Fruit fly (Drosophila melanogaster) whole organism, embryonic: ENCODE measurements around the gene Cks85A.
A peak's percentile ranks its signal among the peaks of the same experiment; 100 is the strongest.

Source experiments
- CG10431 ChIP-seq: fragments of 200-800 bp; sonication (Bioruptor generic); optimal IDR thresholded peaks from 3 replicates; lab custom pipeline; 2018; ENCODE audit warnings: missing biosample characterization, mild to moderate bottlenecking, missing genetic modification characterization
- CG10543 ChIP-seq: fragments of 200-800 bp; sonication (Bioruptor generic); optimal IDR thresholded peaks from 3 replicates; lab custom pipeline; 2017; ENCODE audit warnings: missing biosample characterization, mild to moderate bottlenecking, missing genetic modification characterization, moderate library complexity
- CG11456 ChIP-seq: fragments of 200-800 bp; sonication (Bioruptor generic); IDR thresholded peaks from 3 replicates; pipeline ENCODE4 v1.3.6; 2022; ENCODE audit warnings: missing biosample characterization, missing genetic modification characterization
- CG11696 ChIP-seq: fragments of 200-800 bp; sonication (Bioruptor generic); IDR thresholded peaks from 2 replicates; pipeline ENCODE4 v1.3.6; 2022; ENCODE audit warnings: missing biosample characterization, missing genetic modification characterization
- CG12219 ChIP-seq: fragments of 200-800 bp; sonication (Bioruptor generic); optimal IDR thresholded peaks from 3 replicates; lab custom pipeline; 2018; ENCODE audit warnings: missing biosample characterization, mild to moderate bottlenecking, missing genetic modification characterization
- CG13296 ChIP-seq: fragments of 200-800 bp; sonication (Bioruptor generic); optimal IDR thresholded peaks from 3 replicates; lab custom pipeline; 2018; ENCODE audit warnings: missing biosample characterization, mild to moderate bottlenecking, missing genetic modification characterization
- CG14860 ChIP-seq: fragments of 200-800 bp; sonication (Bioruptor generic); IDR thresholded peaks from 3 replicates; pipeline ENCODE4 v1.3.6; 2022; ENCODE audit warnings: missing biosample characterization, missing genetic modification characterization; ENCODE audit not compliant: partially characterized antibody
- CG14965 ChIP-seq: fragments of 200-800 bp; sonication (Bioruptor generic); optimal IDR thresholded peaks from 2 replicates; lab custom pipeline; 2016; ENCODE audit warnings: missing biosample characterization, missing genetic modification characterization, borderline replicate concordance
- CG17186 ChIP-seq: fragments of 200-800 bp; sonication (Bioruptor generic); optimal IDR thresholded peaks from 3 replicates; lab custom pipeline; 2017; ENCODE audit warnings: missing biosample characterization, missing genetic modification reagents, missing genetic modification characterization
- CG17612 ChIP-seq: fragments of 200-800 bp; sonication (Bioruptor generic); IDR thresholded peaks from 2 replicates; pipeline ENCODE4 v1.3.6; 2022; ENCODE audit warnings: missing biosample characterization, missing genetic modification characterization
- CG18599 ChIP-seq: fragments of 200-800 bp; sonication (Bioruptor generic); optimal IDR thresholded peaks from 3 replicates; lab custom pipeline; 2017; ENCODE audit warnings: missing biosample characterization, missing genetic modification characterization, mild to moderate bottlenecking, moderate library complexity, missing genetic modification reagents
- CG3838 ChIP-seq: fragments of 200-800 bp; sonication (Bioruptor generic); optimal IDR thresholded peaks from 3 replicates; lab custom pipeline; 2016; ENCODE audit warnings: missing biosample characterization, missing genetic modification characterization
- CG3995 ChIP-seq: fragments of 200-800 bp; sonication (Bioruptor generic); optimal IDR thresholded peaks from 3 replicates; lab custom pipeline; 2016; ENCODE audit warnings: missing biosample characterization, missing genetic modification characterization
- CG42726 ChIP-seq: fragments of 200-800 bp; sonication (Bioruptor generic); IDR thresholded peaks from 2 replicates; pipeline ENCODE4 v1.3.6; 2022; ENCODE audit warnings: missing biosample characterization, missing genetic modification characterization; ENCODE audit not compliant: partially characterized antibody
- CG4328 ChIP-seq: fragments of 200-800 bp; sonication (Bioruptor generic); optimal IDR thresholded peaks from 3 replicates; lab custom pipeline; 2017; ENCODE audit warnings: missing biosample characterization, missing genetic modification reagents, missing genetic modification characterization
- CG43689 ChIP-seq: fragments of 200-800 bp; sonication (Bioruptor generic); IDR thresholded peaks from 2 replicates; pipeline ENCODE4 v1.3.6; 2022; ENCODE audit warnings: missing biosample characterization, missing genetic modification characterization
- CG6654 ChIP-seq: fragments of 200-800 bp; sonication (Bioruptor generic); optimal IDR thresholded peaks from 2 replicates; lab custom pipeline; 2017; ENCODE audit warnings: missing biosample characterization, mild to moderate bottlenecking, missing genetic modification characterization
- CG9817 ChIP-seq: fragments of 200-800 bp; sonication (Bioruptor generic); optimal IDR thresholded peaks from 2 replicates; lab custom pipeline; 2018; ENCODE audit warnings: missing biosample characterization, mild to moderate bottlenecking, missing genetic modification characterization, moderate library complexity
- CG9876 ChIP-seq: fragments of 200-800 bp; sonication (Bioruptor generic); optimal IDR thresholded peaks from 2 replicates; lab custom pipeline; 2016; ENCODE audit warnings: missing biosample characterization, missing genetic modification characterization
- Doc2 ChIP-seq: fragments of 200-800 bp; sonication (Bioruptor generic); IDR thresholded peaks from 2 replicates; pipeline ENCODE4 v1.3.6; 2022; ENCODE audit warnings: missing biosample characterization, missing genetic modification characterization
- Doc3 ChIP-seq: fragments of 200-800 bp; sonication (Bioruptor generic); IDR thresholded peaks from 3 replicates; pipeline ENCODE4 v1.3.6; 2022; ENCODE audit warnings: missing biosample characterization, missing genetic modification characterization; ENCODE audit not compliant: partially characterized antibody
- MESR4 ChIP-seq: fragments of 200-800 bp; sonication (Bioruptor generic); optimal IDR thresholded peaks from 2 replicates; lab custom pipeline; 2018; ENCODE audit warnings: missing biosample characterization, mild to moderate bottlenecking, missing genetic modification characterization, moderate library complexity
- NC2α ChIP-seq: fragments of 200-800 bp; sonication (Bioruptor generic); optimal IDR thresholded peaks from 2 replicates; lab custom pipeline; 2016; ENCODE audit warnings: missing biosample characterization, missing genetic modification characterization
- Sin3A ChIP-seq: fragments of >200 bp; optimal IDR thresholded peaks from 2 replicates; lab custom pipeline; 2018
- Vsx1 ChIP-seq: fragments of 200-800 bp; sonication (Bioruptor generic); optimal IDR thresholded peaks from 2 replicates; lab custom pipeline; 2017; ENCODE audit warnings: missing biosample characterization, mild to moderate bottlenecking, missing genetic modification characterization, missing genetic modification reagents
- amos ChIP-seq: fragments of 200-800 bp; sonication (Bioruptor generic); IDR thresholded peaks from 2 replicates; pipeline ENCODE4 v1.3.6; 2022; ENCODE audit warnings: missing biosample characterization, missing genetic modification characterization; ENCODE audit not compliant: partially characterized antibody
- ash1 ChIP-seq: fragments of 200-800 bp; sonication (Bioruptor generic); optimal IDR thresholded peaks from 2 replicates; lab custom pipeline; 2018; ENCODE audit warnings: missing biosample characterization, mild to moderate bottlenecking, missing genetic modification characterization
- az2 ChIP-seq: fragments of 200-800 bp; sonication (Bioruptor generic); optimal IDR thresholded peaks from 3 replicates; lab custom pipeline; 2016; ENCODE audit warnings: missing biosample characterization, missing genetic modification characterization
- br ChIP-seq: fragments of >200 bp; optimal IDR thresholded peaks from 2 replicates; lab custom pipeline; 2017
- cas ChIP-seq: fragments of 200-800 bp; sonication (Bioruptor generic); IDR thresholded peaks from 2 replicates; pipeline ENCODE4 v1.3.6; 2022; ENCODE audit warnings: missing biosample characterization, missing genetic modification characterization
- ci ChIP-seq: fragments of 200-800 bp; sonication (Bioruptor generic); IDR thresholded peaks from 3 replicates; pipeline ENCODE4 v1.3.6; 2022; ENCODE audit warnings: missing biosample characterization, missing genetic modification characterization
- danr ChIP-seq: fragments of 200-800 bp; sonication (Bioruptor generic); IDR thresholded peaks from 2 replicates; pipeline ENCODE4 v1.3.6; 2022; ENCODE audit warnings: missing biosample characterization, missing genetic modification characterization
- en ChIP-seq: fragments of 200-800 bp; sonication (Bioruptor generic); optimal IDR thresholded peaks from 2 replicates; lab custom pipeline; 2016; ENCODE audit warnings: missing biosample characterization, missing genetic modification characterization
- gcm2 ChIP-seq: fragments of 200-800 bp; sonication (Bioruptor generic); optimal IDR thresholded peaks from 2 replicates; lab custom pipeline; 2016; ENCODE audit warnings: missing biosample characterization, missing genetic modification characterization
- grn ChIP-seq: fragments of 200-800 bp; sonication (Bioruptor generic); optimal IDR thresholded peaks from 3 replicates; lab custom pipeline; 2017; ENCODE audit warnings: missing biosample characterization, missing genetic modification characterization
- gsb ChIP-seq: fragments of 200-800 bp; sonication (Bioruptor generic); IDR thresholded peaks from 2 replicates; pipeline ENCODE4 v1.3.6; 2022; ENCODE audit warnings: missing biosample characterization, missing genetic modification characterization
- h ChIP-seq: fragments of >200 bp; optimal IDR thresholded peaks from 2 replicates; lab custom pipeline; 2017
- hth ChIP-seq: fragments of >200 bp; optimal IDR thresholded peaks from 2 replicates; lab custom pipeline; 2017; ENCODE audit warnings: inconsistent platforms
- kay ChIP-seq: fragments of 200-800 bp; sonication (Bioruptor generic); optimal IDR thresholded peaks from 2 replicates; lab custom pipeline; 2016; ENCODE audit warnings: missing biosample characterization, missing genetic modification characterization
- kni ChIP-seq: fragments of 200-800 bp; sonication (Bioruptor generic); optimal IDR thresholded peaks from 3 replicates; lab custom pipeline; 2017; ENCODE audit warnings: mild to moderate bottlenecking, missing biosample characterization, missing genetic modification reagents, missing genetic modification characterization
- knrl ChIP-seq: fragments of 200-800 bp; sonication (Bioruptor generic); IDR thresholded peaks from 3 replicates; pipeline ENCODE4 v1.3.6; 2022; ENCODE audit warnings: missing biosample characterization, missing genetic modification characterization; ENCODE audit not compliant: partially characterized antibody
- lola ChIP-seq, 3 experiments: fragments of >200 bp in 2 of 3; fragments of 200-800 bp in 1 of 3; sonication (Bioruptor generic) in 1 of 3; optimal IDR thresholded peaks; 2 replicates each; lab custom pipeline; 2017 to 2019; ENCODE audit warnings: missing biosample characterization in 3 of 3, missing genetic modification characterization in 3 of 3, mild to moderate bottlenecking in 1 of 3, moderate library complexity in 1 of 3
- mirr ChIP-seq: fragments of 200-800 bp; sonication (Bioruptor generic); optimal IDR thresholded peaks from 3 replicates; lab custom pipeline; 2018; ENCODE audit warnings: missing biosample characterization, mild to moderate bottlenecking, missing genetic modification characterization
- nau ChIP-seq: fragments of 200-800 bp; sonication (Bioruptor generic); optimal IDR thresholded peaks from 3 replicates; lab custom pipeline; 2017; ENCODE audit warnings: missing biosample characterization, mild to moderate bottlenecking, missing genetic modification characterization, missing genetic modification reagents
- pzg ChIP-seq: fragments of 200-800 bp; sonication (Bioruptor generic); optimal IDR thresholded peaks from 3 replicates; lab custom pipeline; 2018; ENCODE audit warnings: missing biosample characterization, mild to moderate bottlenecking, missing genetic modification characterization, moderate library complexity
- row ChIP-seq: fragments of 200-800 bp; sonication (Bioruptor generic); IDR thresholded peaks from 3 replicates; pipeline ENCODE4 v1.3.6; 2022; ENCODE audit warnings: missing biosample characterization, missing genetic modification characterization
- sr ChIP-seq: fragments of 200-800 bp; sonication (Bioruptor generic); IDR thresholded peaks from 3 replicates; pipeline ENCODE4 v1.3.6; 2022; ENCODE audit warnings: missing biosample characterization, missing genetic modification characterization
- tin ChIP-seq: fragments of 200-800 bp; sonication (Bioruptor generic); optimal IDR thresholded peaks from 3 replicates; lab custom pipeline; 2016; ENCODE audit warnings: missing biosample characterization, missing genetic modification characterization
- tna ChIP-seq: fragments of 200-800 bp; sonication (Bioruptor generic); IDR thresholded peaks from 2 replicates; pipeline ENCODE4 v1.3.6; 2022; ENCODE audit warnings: missing biosample characterization, missing genetic modification characterization; ENCODE audit not compliant: partially characterized antibody
- vnd ChIP-seq: fragments of 200-800 bp; sonication (Bioruptor generic); IDR thresholded peaks from 3 replicates; pipeline ENCODE4 v1.3.6; 2022; ENCODE audit warnings: missing biosample characterization, missing genetic modification characterization; ENCODE audit not compliant: partially characterized antibody
- vvl ChIP-seq: fragments of 200-800 bp; sonication (Bioruptor generic); IDR thresholded peaks from 2 replicates; pipeline ENCODE4 v1.3.6; 2022; ENCODE audit warnings: missing biosample characterization, missing genetic modification characterization
- wek ChIP-seq: fragments of 200-800 bp; sonication (Bioruptor generic); optimal IDR thresholded peaks from 3 replicates; lab custom pipeline; 2018; ENCODE audit warnings: missing biosample characterization, mild to moderate bottlenecking, missing genetic modification characterization, moderate library complexity

The Cks85A gene

dm6 chr3R:8744198-8744597 lies 25.9 kb upstream of the Cks85A start (continued):
- TF ChIP-seq CG9817: peak; percentile 29
- no peak for TF ChIP-seq hth (lab: Kevin White, UChicago)
- TF ChIP-seq mirr: no peak
- no peak for TF ChIP-seq CG14965 (GFP tag; lab: Kevin White, UChicago)
- no peak for TF ChIP-seq vnd (GFP tag; lab: Robert Waterston, UW)
- TF ChIP-seq CG6654 (GFP tag; lab: Kevin White, UChicago): no peak
- peak; percentile 39 for TF ChIP-seq CG12219
- no peak for TF ChIP-seq NC2α
- TF ChIP-seq CG11456 (GFP tag; lab: Robert Waterston, UW): peak; percentile 72; the same call in 1 of the 3 replicates
- TF ChIP-seq az2 (GFP tag; lab: Kevin White, UChicago): peak; percentile 34
- no peak for TF ChIP-seq h (lab: Kevin White, UChicago)
- peak; percentile 24 for TF ChIP-seq gcm2 (GFP tag; lab: Kevin White, UChicago)
- no peak for TF ChIP-seq nau (GFP tag; lab: Kevin White, UChicago)
- peak; percentile 8; the same call in 1 of the 2 replicates for TF ChIP-seq danr (GFP tag; lab: Robert Waterston, UW)
- TF ChIP-seq CG13296 (GFP tag; lab: Kevin White, UChicago): peak; percentile 17
- no peak for TF ChIP-seq kay
- TF ChIP-seq br: no peak
- TF ChIP-seq CG17186 (GFP tag; lab: Kevin White, UChicago): no peak
- TF ChIP-seq wek (GFP tag; lab: Kevin White, UChicago): no peak
- TF ChIP-seq Sin3A (lab: Kevin White, UChicago): no peak
- TF ChIP-seq vvl (GFP tag; lab: Robert Waterston, UW): peak; percentile 59
- no peak for TF ChIP-seq CG9876
- TF ChIP-seq tin (GFP tag; lab: Kevin White, UChicago): peak; percentile 22
- no peak for TF ChIP-seq cas (GFP tag; lab: Robert Waterston, UW)
- TF ChIP-seq CG17612 (GFP tag; lab: Robert Waterston, UW): no peak
- TF ChIP-seq CG10431 (GFP tag; lab: Kevin White, UChicago): no peak
- peak; percentile 40 for TF ChIP-seq Vsx1 (GFP tag; lab: Kevin White, UChicago)
- no peak for TF ChIP-seq sr
- no peak for TF ChIP-seq Doc3 (GFP tag; lab: Robert Waterston, UW)
- TF ChIP-seq MESR4: no peak
- TF ChIP-seq tna (GFP tag; lab: Robert Waterston, UW): no peak
- no peak for TF ChIP-seq CG4328 (GFP tag; lab: Kevin White, UChicago)
- TF ChIP-seq kni (GFP tag; lab: Kevin White, UChicago): peak; percentile 7
- TF ChIP-seq CG43689: no peak
- no peak for TF ChIP-seq grn (GFP tag; lab: Kevin White, UChicago)
- peak; percentile 85 for TF ChIP-seq row (GFP tag; lab: Robert Waterston, UW)
- TF ChIP-seq CG10543: peak; percentile 9
- TF ChIP-seq amos: no peak
- no peak for TF ChIP-seq en
- TF ChIP-seq CG3995 (GFP tag; lab: Kevin White, UChicago): no peak
- TF ChIP-seq ci (GFP tag; lab: Robert Waterston, UW): peak; percentile 63; the same call in 2 of the 3 replicates
- TF ChIP-seq CG18599: peak; percentile 49
- no peak for TF ChIP-seq pzg
- no peak for TF ChIP-seq CG11696 (GFP tag; lab: Robert Waterston, UW)
- TF ChIP-seq CG42726 (GFP tag; lab: Robert Waterston, UW): no peak
- no peak for TF ChIP-seq lola (GFP tag; optimal IDR thresholded peaks at IDR 0.05; lab: Kevin White, UChicago)
- no peak for TF ChIP-seq ash1
- no peak for TF ChIP-seq Doc2
- no peak for TF ChIP-seq knrl (GFP tag; lab: Robert Waterston, UW)
- 0 out of 2 replicates have a peak, but pooled peaks have one; percentile 10 for TF ChIP-seq gsb (GFP tag; lab: Robert Waterston, UW)
- TF ChIP-seq CG14860 (GFP tag; lab: Robert Waterston, UW): no peak
- TF ChIP-seq CG3838 (GFP tag; lab: Kevin White, UChicago): no peak
